Worm (Caenorhabditis elegans) whole organism, young adult: ENCODE data around the gene cutl-24.

ENCODE experiments used
- B0035.1 ChIP-seq: sonication (generic microtip); optimal IDR thresholded peaks from 2 replicates; lab custom pipeline; 2016; ENCODE audit warnings: missing genetic modification characterization, mild to moderate bottlenecking, missing compliant biosample characterization, missing genotype, missing genetic modification reagents
- B0261.1 ChIP-seq: sonication (generic microtip); optimal IDR thresholded peaks from 2 replicates; lab custom pipeline; 2016; ENCODE audit warnings: mild to moderate bottlenecking, missing genetic modification characterization, moderate library complexity, missing compliant biosample characterization
- C17E4.6 ChIP-seq: fragments of 200-800 bp; sonication (Bioruptor generic); IDR thresholded peaks from 2 replicates; pipeline ENCODE4 v1.3.6; 2022; ENCODE audit warnings: missing genetic modification reagents, missing genetic modification characterization, missing compliant biosample characterization
- D2030.7 ChIP-seq: fragments of 200-800 bp; sonication (Bioruptor generic); IDR thresholded peaks from 2 replicates; pipeline ENCODE4 v1.3.6; 2022; ENCODE audit warnings: missing genetic modification reagents, missing genetic modification characterization, missing compliant biosample characterization
- F39B2.1 ChIP-seq: fragments of 200-800 bp; sonication (Bioruptor generic); IDR thresholded peaks from 2 replicates; pipeline ENCODE4 v1.3.6; 2022; ENCODE audit warnings: missing genetic modification reagents, missing genetic modification characterization, missing compliant biosample characterization
- T07F8.4 ChIP-seq: sonication (generic microtip); optimal IDR thresholded peaks from 2 replicates; lab custom pipeline; 2016; ENCODE audit warnings: mild to moderate bottlenecking, missing genetic modification characterization, moderate library complexity, missing compliant biosample characterization
- Y53G8AR.9 ChIP-seq: fragments of 200-800 bp; sonication (Bioruptor generic); conservative IDR thresholded peaks from 2 replicates; pipeline ENCODE4 v1.3.6; 2022; ENCODE audit warnings: missing genetic modification reagents, missing genetic modification characterization, missing compliant biosample characterization
- Y79H2A.3 ChIP-seq: fragments of 200-800 bp; sonication (Bioruptor generic); conservative IDR thresholded peaks from 2 replicates; pipeline ENCODE4 v1.3.6; 2022; ENCODE audit warnings: missing genetic modification reagents, missing genetic modification characterization, missing compliant biosample characterization
- Y95B8A.8 ChIP-seq: fragments of 200-800 bp; sonication (Bioruptor generic); IDR thresholded peaks from 2 replicates; pipeline ENCODE4 v1.3.6; 2022; ENCODE audit warnings: missing genetic modification reagents, missing genetic modification characterization, missing compliant biosample characterization
- atf-7 ChIP-seq: sonication (generic microtip); optimal IDR thresholded peaks from 2 replicates; lab custom pipeline; 2017; ENCODE audit warnings: mild to moderate bottlenecking, missing genetic modification characterization, missing compliant biosample characterization
- attf-3 ChIP-seq: fragments of 200-800 bp; sonication (Bioruptor generic); conservative IDR thresholded peaks from 2 replicates; pipeline ENCODE4 v1.3.6; 2022; ENCODE audit warnings: missing genetic modification reagents, missing genetic modification characterization, missing compliant biosample characterization
- ccch-3 ChIP-seq: fragments of 200-800 bp; sonication (Bioruptor generic); optimal IDR thresholded peaks from 2 replicates; lab custom pipeline; 2018; ENCODE audit warnings: mild to moderate bottlenecking, missing genetic modification characterization, missing compliant biosample characterization
- cebp-1 ChIP-seq, 2 experiments: fragments of 200-800 bp in 1 of 2; sonication (Bioruptor generic) in 1 of 2; sonication (generic microtip) in 1 of 2; IDR thresholded peaks in 1 of 2; optimal IDR thresholded peaks in 1 of 2; 2 replicates each; pipeline versions ENCODE4 v1.3.6 to Lab custom; 2017 to 2022; ENCODE audit warnings: missing compliant biosample characterization in 2 of 2, missing genetic modification characterization in 2 of 2, mild to moderate bottlenecking in 1 of 2, missing genetic modification reagents in 1 of 2, moderate library complexity in 1 of 2
- cebp-2 ChIP-seq: fragments of 200-800 bp; sonication (Bioruptor generic); IDR thresholded peaks from 2 replicates; pipeline ENCODE4 v1.3.6; 2022; ENCODE audit warnings: missing genetic modification characterization, missing compliant biosample characterization
- die-1 ChIP-seq: sonication (generic microtip); optimal IDR thresholded peaks from 2 replicates; lab custom pipeline; 2016; ENCODE audit warnings: missing genotype, mild to moderate bottlenecking, missing genetic modification characterization, missing compliant biosample characterization
- dox-1 ChIP-seq: fragments of 200-800 bp; sonication (Bioruptor generic); IDR thresholded peaks from 2 replicates; pipeline ENCODE4 v1.3.6; 2022; ENCODE audit warnings: missing genetic modification reagents, missing genetic modification characterization, missing compliant biosample characterization
- egrh-3 ChIP-seq: fragments of 200-800 bp; sonication (Bioruptor generic); IDR thresholded peaks from 2 replicates; pipeline ENCODE4 v1.3.6; 2022; ENCODE audit warnings: missing genetic modification reagents, missing genetic modification characterization, missing compliant biosample characterization
- ekl-4 ChIP-seq: fragments of 200-800 bp; sonication (Bioruptor generic); IDR thresholded peaks from 2 replicates; pipeline ENCODE4 v1.3.6; 2022; ENCODE audit warnings: missing genetic modification reagents, missing genetic modification characterization, missing compliant biosample characterization
- fkh-3 ChIP-seq: sonication (generic microtip); optimal IDR thresholded peaks from 2 replicates; lab custom pipeline; 2016; ENCODE audit warnings: mild to moderate bottlenecking, missing genetic modification characterization, missing compliant biosample characterization
- hmg-1.2 ChIP-seq: fragments of 200-800 bp; sonication (Bioruptor generic); IDR thresholded peaks from 2 replicates; pipeline ENCODE4 v1.3.6; 2022; ENCODE audit warnings: missing genetic modification reagents, missing genetic modification characterization, missing compliant biosample characterization
- hsf-1 ChIP-seq: fragments of 200-800 bp; sonication (Bioruptor generic); IDR thresholded peaks from 2 replicates; pipeline ENCODE4 v1.3.6; 2022; ENCODE audit warnings: missing genetic modification reagents, missing genetic modification characterization, missing compliant biosample characterization
- lin-26 ChIP-seq: fragments of 200-800 bp; sonication (Bioruptor generic); IDR thresholded peaks from 2 replicates; pipeline ENCODE4 v1.3.6; 2022; ENCODE audit warnings: missing genetic modification reagents, missing genetic modification characterization, missing compliant biosample characterization
- lin-35 ChIP-seq, 3 experiments: fragments of 150-350 bp in 2 of 3; sonication (generic microtip) in 1 of 3; optimal IDR thresholded peaks; 2 replicates each; lab custom pipeline; 2014 to 2018; ENCODE audit warnings: missing biosample characterization in 3 of 3, missing genetic modification characterization in 3 of 3, missing genetic modification reagents in 3 of 3
- lin-54 ChIP-seq: fragments of 200-800 bp; sonication (Bioruptor generic); optimal IDR thresholded peaks from 2 replicates; lab custom pipeline; 2018; ENCODE audit warnings: mild to moderate bottlenecking, missing genetic modification characterization, missing compliant biosample characterization
- madf-6 ChIP-seq: fragments of 200-800 bp; sonication (Bioruptor generic); IDR thresholded peaks from 2 replicates; pipeline ENCODE4 v1.3.6; 2022; ENCODE audit warnings: missing genetic modification reagents, missing genetic modification characterization, missing compliant biosample characterization
- madf-8 ChIP-seq: fragments of 200-800 bp; sonication (Bioruptor generic); conservative IDR thresholded peaks from 2 replicates; pipeline ENCODE4 v1.3.6; 2022; ENCODE audit warnings: missing genetic modification reagents, missing genetic modification characterization, missing compliant biosample characterization
- nhr-90 ChIP-seq: sonication (generic microtip); optimal IDR thresholded peaks from 2 replicates; lab custom pipeline; 2016; ENCODE audit warnings: missing genotype, mild to moderate bottlenecking, missing genetic modification characterization, missing compliant biosample characterization
- pbrm-1 ChIP-seq: fragments of 200-800 bp; sonication (Bioruptor generic); IDR thresholded peaks from 2 replicates; pipeline ENCODE4 v1.3.6; 2022; ENCODE audit warnings: missing genetic modification reagents, missing genetic modification characterization, missing compliant biosample characterization
- rcor-1 ChIP-seq: fragments of 200-800 bp; sonication (Bioruptor generic); IDR thresholded peaks from 2 replicates; pipeline ENCODE4 v1.3.6; 2022; ENCODE audit warnings: missing genetic modification reagents, missing genetic modification characterization, missing compliant biosample characterization
- sea-2 ChIP-seq: fragments of 200-800 bp; sonication (Bioruptor generic); IDR thresholded peaks from 2 replicates; pipeline ENCODE4 v1.3.6; 2022; ENCODE audit warnings: missing genetic modification characterization, missing compliant biosample characterization
- snpc-1.1 ChIP-seq: sonication (generic microtip); optimal IDR thresholded peaks from 2 replicates; lab custom pipeline; 2017; ENCODE audit warnings: missing genetic modification characterization, mild to moderate bottlenecking, missing compliant biosample characterization, antibody characterized with exemption, moderate library complexity, missing genotype, missing genetic modification reagents; ENCODE audit not compliant: insufficient read depth
- snpc-3.4 ChIP-seq: sonication (generic microtip); optimal IDR thresholded peaks from 2 replicates; lab custom pipeline; 2017; ENCODE audit warnings: missing genetic modification characterization, mild to moderate bottlenecking, missing compliant biosample characterization, antibody characterized with exemption, moderate library complexity, missing genotype, missing genetic modification reagents
- snpc-4 ChIP-seq, 5 experiments: fragments of 150-350 bp in 1 of 5; sonication (generic microtip) in 4 of 5; optimal IDR thresholded peaks; 2 replicates each; lab custom pipeline; 2014 to 2018; ENCODE audit warnings: missing genetic modification characterization in 5 of 5, missing biosample characterization in 3 of 5, antibody characterized with exemption in 2 of 5, mild to moderate bottlenecking in 2 of 5, missing compliant biosample characterization in 2 of 5, missing genotype in 2 of 5, moderate library complexity in 2 of 5, missing genetic modification reagents in 1 of 5
- somi-1 ChIP-seq: fragments of 200-800 bp; sonication (Bioruptor generic); optimal IDR thresholded peaks from 2 replicates; lab custom pipeline; 2018; ENCODE audit warnings: mild to moderate bottlenecking, missing genetic modification characterization, missing compliant biosample characterization
- unc-62 ChIP-seq: fragments of 150-350 bp; optimal IDR thresholded peaks from 2 replicates; lab custom pipeline; 2014; ENCODE audit warnings: missing biosample characterization, missing genetic modification reagents, missing genetic modification characterization
- ztf-18 ChIP-seq: sonication (generic microtip); optimal IDR thresholded peaks from 2 replicates; lab custom pipeline; 2016; ENCODE audit warnings: missing genotype, mild to moderate bottlenecking, missing genetic modification characterization, missing compliant biosample characterization

Gene cutl-24

ce11 chrIV:164777-165176, at the start of gene cutl-24:
TSS of gene cutl-24 (plus strand) at chrIV:165077.
- TF ChIP-seq ztf-18 (tag; lab: Kevin White, UChicago) (no peak), pbrm-1 (GFP tag; lab: Robert Waterston, UW) (no peak), fkh-3 (tag; lab: Kevin White, UChicago) (no peak), madf-8 (no peak), lin-54 (GFP tag; lab: Kevin White, UChicago) (no peak), atf-7 (no peak), dox-1 (no peak), cebp-2 (GFP tag; lab: Robert Waterston, UW) (no peak), cebp-1 (GFP tag; IDR thresholded peaks at IDR 0.05; lab: Robert Waterston, UW) (no peak), cebp-1 (tag; optimal IDR thresholded peaks at IDR 0.05; lab: Kevin White, UChicago) (no peak), snpc-3.4 (no peak), Y95B8A.8 (no peak), somi-1 (GFP tag; lab: Kevin White, UChicago) (no peak)

- TF ChIP-seq die-1 (tag; lab: Kevin White, UChicago) (no peak), ekl-4 (GFP tag; lab: Robert Waterston, UW) (peak; percentile 63; the same call in 1 of the 2 replicates), attf-3 (GFP tag; lab: Robert Waterston, UW) (no peak), lin-35 (GFP tag; optimal IDR thresholded peaks at IDR 0.05; lab: Kevin White, UChicago) (no peak), Y95B8A.8 (0 out of 2 replicates have a peak, but pooled peaks have one; percentile 27), egrh-3 (no peak), ccch-3 (GFP tag; lab: Kevin White, UChicago) (no peak), T07F8.4 (tag; lab: Kevin White, UChicago) (no peak), hsf-1 (GFP tag; lab: Robert Waterston, UW) (0 out of 2 replicates have a peak, but pooled peaks have one; percentile 24), Y79H2A.3 (GFP tag; lab: Robert Waterston, UW) (no peak), pbrm-1 (GFP tag; lab: Robert Waterston, UW) (0 out of 2 replicates have a peak, but pooled peaks have one; percentile 31), C17E4.6 (GFP tag; lab: Robert Waterston, UW) (0 out of 2 replicates have a peak, but pooled peaks have one; percentile 34), F39B2.1 (0 out of 2 replicates have a peak, but pooled peaks have one; percentile 14), nhr-90 (tag; lab: Kevin White, UChicago) (no peak), unc-62 (GFP tag; lab: Kevin White, UChicago) (no peak), B0035.1 (tag; lab: Kevin White, UChicago) (no peak), B0261.1 (tag; lab: Kevin White, UChicago) (no peak), madf-6 (peak; percentile 36; the same call in 1 of the 2 replicates), hmg-1.2 (GFP tag; lab: Robert Waterston, UW) (0 out of 2 replicates have a peak, but pooled peaks have one; percentile 11), rcor-1 (GFP tag; lab: Robert Waterston, UW) (no peak), D2030.7 (peak; percentile 42), snpc-1.1 (tag; lab: Kevin White, UChicago) (no peak), lin-26 (GFP tag; lab: Robert Waterston, UW) (peak; percentile 67), snpc-4 (GFP tag; optimal IDR thresholded peaks at IDR 0.05; lab: Kevin White, UChicago) (no peak), snpc-4 (tag; optimal IDR thresholded peaks at IDR 0.05; lab: Kevin White, UChicago) (no peak), Y53G8AR.9 (GFP tag; lab: Robert Waterston, UW) (peak; percentile 17; the same call in 1 of the 2 replicates), sea-2 (GFP tag; lab: Robert Waterston, UW) (no peak)
Observed at ce11 chrIV:118786-119185, 46.1 kb upstream of the cutl-24 start.
